Fruit fly (Drosophila melanogaster) S2 (cell line): Measurements from ENCODE around the gene CG46462.

Source experiments
- CG8478 ChIP-seq: fragments of >200 bp; optimal IDR thresholded peaks from 2 replicates; lab custom pipeline; 2018
- CTCF ChIP-seq, 2 experiments: fragments of >200 bp; optimal IDR thresholded peaks; 2 replicates each; lab custom pipeline; 2018

dm6 chr3L:19908201-19909127 lies 23.0 kb upstream of the CG46462 start:
- TF ChIP-seq CTCF (optimal IDR thresholded peaks at IDR 0.05; lab: Kevin White, UChicago) = no peak
- no peak for TF ChIP-seq CG8478 (lab: Kevin White, UChicago)
